Fruit fly (Drosophila melanogaster) whole organism, embryonic: Measurements from ENCODE around the gene CG13315.
A peak's percentile ranks its signal among the peaks of the same experiment; 100 is the strongest.

Experiments used
- Atf-2 ChIP-seq: fragments of 200-800 bp; sonication (Bioruptor generic); optimal IDR thresholded peaks from 2 replicates; lab custom pipeline; 2016; ENCODE audit warnings: missing biosample characterization, missing genetic modification characterization
- B-H2 ChIP-seq: fragments of 200-800 bp; sonication (Bioruptor generic); optimal IDR thresholded peaks from 2 replicates; lab custom pipeline; 2018; ENCODE audit warnings: missing biosample characterization, mild to moderate bottlenecking, missing genetic modification characterization
- Blimp-1 ChIP-seq: fragments of 200-800 bp; sonication (Bioruptor generic); optimal IDR thresholded peaks from 3 replicates; lab custom pipeline; 2018; ENCODE audit warnings: missing biosample characterization, missing genetic modification characterization, mild to moderate bottlenecking, moderate library complexity, missing genetic modification reagents
- CG10321 ChIP-seq: fragments of 200-800 bp; sonication (Bioruptor generic); IDR thresholded peaks from 2 replicates; pipeline ENCODE4 v1.3.6; 2022; ENCODE audit warnings: missing biosample characterization, missing genetic modification characterization
- CG10431 ChIP-seq: fragments of 200-800 bp; sonication (Bioruptor generic); optimal IDR thresholded peaks from 3 replicates; lab custom pipeline; 2018; ENCODE audit warnings: missing biosample characterization, mild to moderate bottlenecking, missing genetic modification characterization
- CG10979 ChIP-seq: fragments of 200-800 bp; sonication (Bioruptor generic); optimal IDR thresholded peaks from 2 replicates; lab custom pipeline; 2018; ENCODE audit warnings: missing biosample characterization, mild to moderate bottlenecking, missing genetic modification characterization, moderate library complexity
- CG11504 ChIP-seq: fragments of 200-800 bp; sonication (Bioruptor generic); optimal IDR thresholded peaks from 3 replicates; lab custom pipeline; 2019; ENCODE audit warnings: missing biosample characterization, mild to moderate bottlenecking, missing genetic modification characterization, moderate library complexity
- CG12744 ChIP-seq: fragments of 200-800 bp; sonication (Bioruptor generic); optimal IDR thresholded peaks from 2 replicates; lab custom pipeline; 2016; ENCODE audit warnings: missing biosample characterization, missing genetic modification characterization
- CG12942 ChIP-seq: fragments of 200-800 bp; sonication (Bioruptor generic); optimal IDR thresholded peaks from 3 replicates; lab custom pipeline; 2016; ENCODE audit warnings: missing biosample characterization, missing genetic modification characterization
- CG13287 ChIP-seq: fragments of 200-800 bp; sonication (Bioruptor generic); IDR thresholded peaks from 2 replicates; pipeline ENCODE4 v1.3.6; 2022; ENCODE audit warnings: missing biosample characterization, missing genetic modification characterization; ENCODE audit not compliant: partially characterized antibody
- CG16863 ChIP-seq: fragments of 200-800 bp; sonication (Bioruptor generic); optimal IDR thresholded peaks from 3 replicates; lab custom pipeline; 2016; ENCODE audit warnings: missing biosample characterization, missing genetic modification characterization
- CG30403 ChIP-seq: fragments of 200-800 bp; sonication (Bioruptor generic); optimal IDR thresholded peaks from 3 replicates; lab custom pipeline; 2016; ENCODE audit warnings: missing biosample characterization, missing genetic modification characterization
- CG31365 ChIP-seq: fragments of 200-800 bp; sonication (Bioruptor generic); optimal IDR thresholded peaks from 2 replicates; lab custom pipeline; 2018; ENCODE audit warnings: missing biosample characterization, mild to moderate bottlenecking, missing genetic modification characterization
- CG6175 ChIP-seq: fragments of 200-800 bp; sonication (Bioruptor generic); IDR thresholded peaks from 3 replicates; pipeline ENCODE4 v1.3.6; 2022; ENCODE audit warnings: missing biosample characterization, missing genetic modification characterization
- CG6813 ChIP-seq: fragments of 200-800 bp; sonication (Bioruptor generic); optimal IDR thresholded peaks from 2 replicates; lab custom pipeline; 2017; ENCODE audit warnings: missing biosample characterization, missing genetic modification characterization, mild to moderate bottlenecking, moderate library complexity, missing genetic modification reagents
- CTCF ChIP-seq: fragments of 200-800 bp; sonication (Bioruptor generic); optimal IDR thresholded peaks from 2 replicates; lab custom pipeline; 2017; ENCODE audit warnings: missing biosample characterization, mild to moderate bottlenecking, missing genetic modification characterization, moderate library complexity
- Chrac-16 ChIP-seq: fragments of 200-800 bp; sonication (Bioruptor generic); optimal IDR thresholded peaks from 3 replicates; lab custom pipeline; 2016; ENCODE audit warnings: missing biosample characterization, missing genetic modification characterization
- Dek ChIP-seq: fragments of 200-800 bp; sonication (Bioruptor generic); optimal IDR thresholded peaks from 3 replicates; lab custom pipeline; 2019; ENCODE audit warnings: missing biosample characterization, mild to moderate bottlenecking, missing genetic modification characterization, moderate library complexity
- ERR ChIP-seq: fragments of 200-800 bp; sonication (Bioruptor generic); optimal IDR thresholded peaks from 2 replicates; lab custom pipeline; 2016; ENCODE audit warnings: missing biosample characterization, missing genetic modification characterization
- Ets97D ChIP-seq: fragments of 200-800 bp; sonication (Bioruptor generic); optimal IDR thresholded peaks from 3 replicates; lab custom pipeline; 2016; ENCODE audit warnings: missing biosample characterization, missing genetic modification characterization
- Gsc ChIP-seq: fragments of 200-800 bp; sonication (Bioruptor generic); IDR thresholded peaks from 2 replicates; pipeline ENCODE4 v1.3.6; 2022; ENCODE audit warnings: missing biosample characterization, missing genetic modification characterization
- Gug ChIP-seq: fragments of 200-800 bp; sonication (Bioruptor generic); IDR thresholded peaks from 4 replicates; pipeline ENCODE4 v1.3.6; 2022; ENCODE audit warnings: missing biosample characterization, missing genetic modification characterization
- Hey ChIP-seq: fragments of 200-800 bp; sonication (Bioruptor generic); optimal IDR thresholded peaks from 3 replicates; lab custom pipeline; 2018; ENCODE audit warnings: missing biosample characterization, mild to moderate bottlenecking, missing genetic modification characterization
- Hr39 ChIP-seq: fragments of >200 bp; optimal IDR thresholded peaks from 2 replicates; lab custom pipeline; 2017
- Jarid2 ChIP-seq: fragments of 200-800 bp; sonication (Bioruptor generic); optimal IDR thresholded peaks from 3 replicates; lab custom pipeline; 2017; ENCODE audit warnings: mild to moderate bottlenecking, missing biosample characterization, missing genetic modification reagents, missing genetic modification characterization
- Mes4 ChIP-seq: fragments of 200-800 bp; sonication (Bioruptor generic); optimal IDR thresholded peaks from 2 replicates; lab custom pipeline; 2016; ENCODE audit warnings: missing biosample characterization, missing genetic modification characterization
- Myb ChIP-seq: fragments of 200-800 bp; sonication (Bioruptor generic); optimal IDR thresholded peaks from 2 replicates; lab custom pipeline; 2016; ENCODE audit warnings: missing biosample characterization, missing genetic modification characterization
- NC2α ChIP-seq: fragments of 200-800 bp; sonication (Bioruptor generic); optimal IDR thresholded peaks from 2 replicates; lab custom pipeline; 2016; ENCODE audit warnings: missing biosample characterization, missing genetic modification characterization
- Neu2 ChIP-seq: fragments of 200-800 bp; sonication (Bioruptor generic); optimal IDR thresholded peaks from 3 replicates; lab custom pipeline; 2016; ENCODE audit warnings: missing biosample characterization, missing genetic modification characterization, borderline replicate concordance
- Nf-YB ChIP-seq: fragments of 200-800 bp; sonication (Bioruptor generic); optimal IDR thresholded peaks from 3 replicates; lab custom pipeline; 2019; ENCODE audit warnings: missing biosample characterization, mild to moderate bottlenecking, missing genetic modification characterization, moderate library complexity
- Ravus ChIP-seq: fragments of 200-800 bp; sonication (Bioruptor generic); IDR thresholded peaks from 2 replicates; pipeline ENCODE4 v1.3.6; 2022; ENCODE audit warnings: missing biosample characterization, missing genetic modification characterization
- al ChIP-seq: fragments of 200-800 bp; sonication (Bioruptor generic); IDR thresholded peaks from 2 replicates; pipeline ENCODE4 v1.3.6; 2022; ENCODE audit warnings: missing biosample characterization, missing genetic modification characterization
- bowl ChIP-seq: fragments of 200-800 bp; sonication (Bioruptor generic); IDR thresholded peaks from 2 replicates; pipeline ENCODE4 v1.3.6; 2022; ENCODE audit warnings: missing biosample characterization, missing genetic modification characterization
- ci ChIP-seq: fragments of 200-800 bp; sonication (Bioruptor generic); IDR thresholded peaks from 3 replicates; pipeline ENCODE4 v1.3.6; 2022; ENCODE audit warnings: missing biosample characterization, missing genetic modification characterization
- dm ChIP-seq: fragments of 200-800 bp; sonication (Bioruptor generic); optimal IDR thresholded peaks from 3 replicates; lab custom pipeline; 2016; ENCODE audit warnings: missing biosample characterization, missing genetic modification characterization
- gcm2 ChIP-seq: fragments of 200-800 bp; sonication (Bioruptor generic); optimal IDR thresholded peaks from 2 replicates; lab custom pipeline; 2016; ENCODE audit warnings: missing biosample characterization, missing genetic modification characterization
- gt ChIP-seq: fragments of 200-800 bp; sonication (Bioruptor generic); IDR thresholded peaks from 2 replicates; pipeline ENCODE4 v1.3.6; 2022; ENCODE audit warnings: missing biosample characterization, missing genetic modification characterization
- jing ChIP-seq: fragments of 200-800 bp; sonication (Bioruptor generic); optimal IDR thresholded peaks from 2 replicates; lab custom pipeline; 2018; ENCODE audit warnings: missing biosample characterization, mild to moderate bottlenecking, missing genetic modification characterization
- jumu ChIP-seq: fragments of 200-800 bp; sonication (Bioruptor generic); optimal IDR thresholded peaks from 3 replicates; lab custom pipeline; 2016; ENCODE audit warnings: missing biosample characterization, missing genetic modification characterization
- mld ChIP-seq: fragments of 200-800 bp; sonication (Bioruptor generic); IDR thresholded peaks from 3 replicates; pipeline ENCODE4 v1.3.6; 2022; ENCODE audit warnings: missing biosample characterization, missing genetic modification characterization; ENCODE audit not compliant: partially characterized antibody
- nerfin-1 ChIP-seq: fragments of 200-800 bp; sonication (Bioruptor generic); optimal IDR thresholded peaks from 3 replicates; lab custom pipeline; 2019; ENCODE audit warnings: missing biosample characterization, mild to moderate bottlenecking, missing genetic modification characterization, moderate library complexity
- onecut ChIP-seq: fragments of 200-800 bp; sonication (Bioruptor generic); IDR thresholded peaks from 2 replicates; pipeline ENCODE4 v1.3.6; 2022; ENCODE audit warnings: missing biosample characterization, missing genetic modification characterization
- prd ChIP-seq, 3 experiments: fragments of >200 bp in 2 of 3; fragments of 200-800 bp in 1 of 3; sonication (Bioruptor generic) in 1 of 3; optimal IDR thresholded peaks in 2 of 3; IDR thresholded peaks in 1 of 3; 2 replicates in 2 of 3; 3 replicates in 1 of 3; pipeline versions ENCODE4 v1.3.6 to Lab custom; 2017 to 2022; ENCODE audit warnings: missing biosample characterization in 1 of 3, missing genetic modification characterization in 1 of 3
- ranshi ChIP-seq: fragments of 200-800 bp; sonication (Bioruptor generic); IDR thresholded peaks from 2 replicates; pipeline ENCODE4 v1.3.6; 2022; ENCODE audit warnings: missing biosample characterization, missing genetic modification characterization
- ro ChIP-seq: fragments of 200-800 bp; sonication (Bioruptor generic); IDR thresholded peaks from 2 replicates; pipeline ENCODE4 v1.3.6; 2022; ENCODE audit warnings: missing biosample characterization, missing genetic modification characterization
- run ChIP-seq: fragments of 200-800 bp; sonication (Bioruptor generic); optimal IDR thresholded peaks from 3 replicates; lab custom pipeline; 2018; ENCODE audit warnings: missing biosample characterization, mild to moderate bottlenecking, missing genetic modification characterization
- sim ChIP-seq: fragments of 200-800 bp; sonication (Bioruptor generic); IDR thresholded peaks from 2 replicates; pipeline ENCODE4 v1.3.6; 2022; ENCODE audit warnings: missing biosample characterization, missing genetic modification characterization
- so ChIP-seq: fragments of 200-800 bp; sonication (Bioruptor generic); IDR thresholded peaks from 3 replicates; pipeline ENCODE4 v1.3.6; 2022; ENCODE audit warnings: missing biosample characterization, missing genetic modification characterization
- sob ChIP-seq: fragments of 200-800 bp; sonication (Bioruptor generic); IDR thresholded peaks from 2 replicates; pipeline ENCODE4 v1.3.6; 2022; ENCODE audit warnings: missing biosample characterization, missing genetic modification characterization
- tin ChIP-seq: fragments of 200-800 bp; sonication (Bioruptor generic); optimal IDR thresholded peaks from 3 replicates; lab custom pipeline; 2016; ENCODE audit warnings: missing biosample characterization, missing genetic modification characterization
- wor ChIP-seq: fragments of 200-800 bp; sonication (Bioruptor generic); IDR thresholded peaks from 2 replicates; pipeline ENCODE4 v1.3.6; 2022; ENCODE audit warnings: missing biosample characterization, missing genetic modification characterization

Gene CG13315

DNA sequence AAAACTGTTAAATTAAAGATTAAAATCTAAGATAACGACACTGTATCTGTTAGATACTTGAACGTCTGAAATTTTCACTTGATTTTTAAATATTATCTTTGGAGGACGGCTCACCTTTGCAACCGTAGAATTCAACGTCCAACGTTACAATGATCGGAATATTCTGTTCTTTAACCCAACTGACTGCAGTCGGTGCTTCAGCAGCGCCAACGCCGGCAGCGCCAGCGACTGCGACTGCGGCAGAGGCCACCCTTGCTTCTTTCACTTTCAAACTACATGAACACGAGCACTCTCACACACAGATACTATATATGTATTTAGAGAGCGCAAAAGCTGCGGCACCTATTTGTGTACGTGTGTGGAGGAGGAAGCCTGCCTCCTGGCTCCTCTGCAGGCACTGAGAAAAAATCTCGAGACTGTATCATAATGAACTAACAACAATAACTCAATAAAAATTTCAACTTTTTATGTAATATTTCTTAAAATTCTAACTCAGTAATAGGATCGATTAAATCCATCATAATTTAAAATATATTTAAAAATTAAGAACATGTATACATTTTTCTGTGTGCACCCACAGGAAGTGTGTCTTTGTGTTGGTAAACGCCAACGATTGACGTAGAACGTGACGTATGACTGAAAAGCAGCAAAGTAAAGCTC lies 39.1 kb upstream of the CG13315 start (continued):
- TF ChIP-seq jing (GFP tag; lab: Kevin White, UChicago) (peak; percentile 61), Jarid2 (GFP tag; lab: Kevin White, UChicago) (peak; percentile 59), so (GFP tag; lab: Robert Waterston, UW) (peak; percentile 87), Hr39 (lab: Kevin White, UChicago) (no peak), CTCF (peak; percentile 24), Ets97D (GFP tag; lab: Kevin White, UChicago) (peak; percentile 3), Neu2 (GFP tag; lab: Kevin White, UChicago) (no peak), CG31365 (tag; lab: Kevin White, UChicago) (peak; percentile 47), ranshi (peak; percentile 93), Chrac-16 (GFP tag; lab: Kevin White, UChicago) (peak; percentile 81), gcm2 (GFP tag; lab: Kevin White, UChicago) (peak; percentile 63), CG10321 (GFP tag; lab: Robert Waterston, UW) (0 out of 2 replicates have a peak, but pooled peaks have one; percentile 58), ro (GFP tag; lab: Robert Waterston, UW) (peak; percentile 54; the same call in 1 of the 2 replicates), sim (GFP tag; lab: Robert Waterston, UW) (peak; percentile 32; the same call in 1 of the 2 replicates), CG30403 (GFP tag; lab: Kevin White, UChicago) (peak; percentile 93), prd (optimal IDR thresholded peaks at IDR 0.05; lab: Kevin White, UChicago) (no peak), prd (GFP tag; IDR thresholded peaks at IDR 0.05; lab: Robert Waterston, UW) (peak; percentile 93), nerfin-1 (tag; lab: Kevin White, UChicago) (peak; percentile 86), Atf-2 (GFP tag; lab: Kevin White, UChicago) (peak; percentile 10), tin (peak; percentile 85), Gsc (peak; percentile 73), CG12744 (peak; percentile 25), CG6175 (GFP tag; lab: Robert Waterston, UW) (peak; percentile 75; the same call in 1 of the 3 replicates), CG13287 (GFP tag; lab: Robert Waterston, UW) (no peak), CG11504 (peak; percentile 91), dm (GFP tag; lab: Kevin White, UChicago) (peak; percentile 32), onecut (GFP tag; lab: Robert Waterston, UW) (peak; percentile 81), NC2α (GFP tag; lab: Kevin White, UChicago) (no peak), al (GFP tag; lab: Robert Waterston, UW) (peak; percentile 86), mld (no peak), CG6813 (GFP tag; lab: Kevin White, UChicago) (peak; percentile 89), CG12942 (peak; percentile 78), sob (peak; percentile 93), wor (GFP tag; lab: Robert Waterston, UW) (peak; percentile 93), CG10431 (GFP tag; lab: Kevin White, UChicago) (peak; percentile 78), gt (GFP tag; lab: Robert Waterston, UW) (peak; percentile 73), Gug (GFP tag; lab: Robert Waterston, UW) (peak; percentile 72), B-H2 (GFP tag; lab: Kevin White, UChicago) (peak; percentile 97), CG16863 (GFP tag; lab: Kevin White, UChicago) (peak; percentile 57), jumu (GFP tag; lab: Kevin White, UChicago) (peak; percentile 33), Dek (peak; percentile 94), ci (peak; percentile 92), Blimp-1 (GFP tag; lab: Kevin White, UChicago) (peak; percentile 89), run (tag; lab: Kevin White, UChicago) (peak; percentile 59), Mes4 (no peak), bowl (no peak), ERR (GFP tag; lab: Kevin White, UChicago) (no peak), Myb (GFP tag; lab: Kevin White, UChicago) (peak; percentile 24), Ravus (GFP tag; lab: Robert Waterston, UW) (peak; percentile 78), Nf-YB (GFP tag; lab: Kevin White, UChicago) (peak; percentile 75), Hey (peak; percentile 44), CG10979 (tag; lab: Kevin White, UChicago) (peak; percentile 91)
